Worm (Caenorhabditis elegans) whole organism, midembryonic: ENCODE data around the gene fipr-12.

Source experiments
- flt-1 ChIP-seq: fragments of 200-800 bp; sonication (Bioruptor generic); IDR thresholded peaks from 2 replicates; pipeline ENCODE4 v1.3.6; 2022; ENCODE audit warnings: missing genetic modification characterization, missing compliant biosample characterization
- tab-1 ChIP-seq: fragments of 200-800 bp; sonication (Bioruptor generic); IDR thresholded peaks from 2 replicates; pipeline ENCODE4 v1.3.6; 2022; ENCODE audit warnings: missing genetic modification characterization, missing compliant biosample characterization
- ztf-29 ChIP-seq: fragments of 200-800 bp; sonication (Bioruptor generic); IDR thresholded peaks from 2 replicates; pipeline ENCODE4 v1.3.6; 2022; ENCODE audit warnings: missing genetic modification reagents, missing genetic modification characterization, missing compliant biosample characterization

ce11 chrV:9922481-9922880 is 20.7 kb upstream of the fipr-12 start, which contains the start of gene C50H2.7:
- no peak for TF ChIP-seq flt-1
- no peak for TF ChIP-seq tab-1
- no peak for TF ChIP-seq ztf-29
